Worm (Caenorhabditis elegans) whole organism, L3 larva: ENCODE measurements around the gene B0454.6.
A peak's percentile ranks its signal among the peaks of the same experiment; 100 is the strongest.

ENCODE experiments used
- R02D3.7 ChIP-seq: fragments of 150-350 bp; optimal IDR thresholded peaks from 2 replicates; lab custom pipeline; 2014; ENCODE audit warnings: missing biosample characterization, missing genetic modification characterization
- ZK546.5 ChIP-seq: sonication (generic microtip); optimal IDR thresholded peaks from 2 replicates; lab custom pipeline; 2017; ENCODE audit warnings: missing biosample characterization, missing genetic modification characterization
- ceh-16 ChIP-seq: sonication (generic microtip); optimal IDR thresholded peaks from 2 replicates; lab custom pipeline; 2017; ENCODE audit warnings: missing biosample characterization, missing genetic modification characterization
- ceh-82 ChIP-seq: fragments of 150-350 bp; optimal IDR thresholded peaks from 2 replicates; lab custom pipeline; 2014; ENCODE audit warnings: missing biosample characterization, missing genetic modification characterization
- daf-12 ChIP-seq: fragments of 150-350 bp; optimal IDR thresholded peaks from 2 replicates; lab custom pipeline; 2014; ENCODE audit warnings: missing biosample characterization, missing genetic modification reagents, missing genetic modification characterization
- egl-27 ChIP-seq: sonication (generic microtip); optimal IDR thresholded peaks from 4 replicates; lab custom pipeline; 2017; ENCODE audit warnings: missing biosample characterization, missing genetic modification reagents, missing genetic modification characterization
- egl-5 ChIP-seq: fragments of 150-350 bp; optimal IDR thresholded peaks from 2 replicates; lab custom pipeline; 2017; ENCODE audit warnings: missing biosample characterization, missing genetic modification reagents, missing genetic modification characterization, inconsistent platforms
- elt-1 ChIP-seq: fragments of 150-350 bp; optimal IDR thresholded peaks from 2 replicates; lab custom pipeline; 2014; ENCODE audit warnings: missing biosample characterization, missing genetic modification characterization
- elt-3 ChIP-seq, 3 experiments: fragments of 150-350 bp in 1 of 3; sonication (generic microtip) in 2 of 3; optimal IDR thresholded peaks; 2 replicates in 2 of 3; 4 replicates in 1 of 3; lab custom pipeline; 2014 to 2017; ENCODE audit warnings: missing biosample characterization in 3 of 3, missing genetic modification characterization in 3 of 3
- eor-1 ChIP-seq, 2 experiments: fragments of 150-350 bp; optimal IDR thresholded peaks; 2 replicates each; lab custom pipeline; 2014 to 2018; ENCODE audit warnings: missing biosample characterization in 2 of 2, missing genetic modification characterization in 2 of 2
- fkh-10 ChIP-seq: sonication (generic microtip); optimal IDR thresholded peaks from 2 replicates; lab custom pipeline; 2017; ENCODE audit warnings: missing biosample characterization, missing genetic modification reagents, missing genetic modification characterization
- fkh-2 ChIP-seq: fragments of 150-350 bp; optimal IDR thresholded peaks from 2 replicates; lab custom pipeline; 2014; ENCODE audit warnings: missing biosample characterization, missing genetic modification reagents, missing genetic modification characterization
- fos-1 ChIP-seq: fragments of 150-350 bp; optimal IDR thresholded peaks from 2 replicates; lab custom pipeline; 2014; ENCODE audit warnings: missing biosample characterization, missing genetic modification characterization
- hmg-11 ChIP-seq: sonication (generic microtip); optimal IDR thresholded peaks from 2 replicates; lab custom pipeline; 2016; ENCODE audit warnings: missing genetic modification characterization, missing compliant biosample characterization
- lin-39 ChIP-seq: fragments of 150-350 bp; optimal IDR thresholded peaks from 2 replicates; lab custom pipeline; 2018; ENCODE audit warnings: missing biosample characterization, missing genetic modification reagents, missing genetic modification characterization
- lsy-12 ChIP-seq: sonication (generic microtip); optimal IDR thresholded peaks from 2 replicates; lab custom pipeline; 2016; ENCODE audit warnings: mild to moderate bottlenecking, missing genetic modification characterization, missing compliant biosample characterization
- nfya-1 ChIP-seq: sonication (generic microtip); optimal IDR thresholded peaks from 2 replicates; lab custom pipeline; 2017; ENCODE audit warnings: missing genetic modification characterization, mild to moderate bottlenecking, missing compliant biosample characterization, antibody characterized with exemption, moderate library complexity; ENCODE audit not compliant: insufficient read depth
- nhr-11 ChIP-seq: fragments of 150-350 bp; optimal IDR thresholded peaks from 2 replicates; lab custom pipeline; 2014; ENCODE audit warnings: missing biosample characterization, missing genetic modification characterization
- nhr-12 ChIP-seq: fragments of 150-350 bp; optimal IDR thresholded peaks from 2 replicates; lab custom pipeline; 2014; ENCODE audit warnings: missing biosample characterization, missing genetic modification characterization
- nhr-23 ChIP-seq: fragments of 150-350 bp; optimal IDR thresholded peaks from 2 replicates; lab custom pipeline; 2014; ENCODE audit warnings: missing biosample characterization, missing genetic modification reagents, missing genetic modification characterization
- nhr-237 ChIP-seq: fragments of 150-350 bp; optimal IDR thresholded peaks from 2 replicates; lab custom pipeline; 2014; ENCODE audit warnings: missing biosample characterization, missing genetic modification characterization
- nhr-43 ChIP-seq: sonication (generic microtip); optimal IDR thresholded peaks from 2 replicates; lab custom pipeline; 2016; ENCODE audit warnings: mild to moderate bottlenecking, missing genetic modification characterization, missing compliant biosample characterization; ENCODE audit not compliant: poor library complexity, severe bottlenecking
- nhr-67 ChIP-seq: fragments of 150-350 bp; optimal IDR thresholded peaks from 2 replicates; lab custom pipeline; 2014; ENCODE audit warnings: missing biosample characterization, missing genetic modification characterization
- nhr-77 ChIP-seq: fragments of 150-350 bp; optimal IDR thresholded peaks from 2 replicates; lab custom pipeline; 2014; ENCODE audit warnings: missing biosample characterization, missing genetic modification characterization
- pqm-1 ChIP-seq: fragments of 150-350 bp; optimal IDR thresholded peaks from 2 replicates; lab custom pipeline; 2017; ENCODE audit warnings: missing biosample characterization, missing genetic modification characterization, inconsistent platforms
- sea-2 ChIP-seq: fragments of 150-350 bp; sonication (generic microtip); optimal IDR thresholded peaks from 4 replicates; lab custom pipeline; 2014; ENCODE audit warnings: missing biosample characterization, missing genetic modification reagents, missing genetic modification characterization
- skn-1 ChIP-seq: fragments of 150-350 bp; optimal IDR thresholded peaks from 2 replicates; lab custom pipeline; 2014; ENCODE audit warnings: missing biosample characterization, missing genetic modification characterization
- snpc-4 ChIP-seq: fragments of 150-350 bp; optimal IDR thresholded peaks from 2 replicates; lab custom pipeline; 2014; ENCODE audit warnings: missing biosample characterization, missing genetic modification characterization
- tbx-2 ChIP-seq: sonication (generic microtip); optimal IDR thresholded peaks from 2 replicates; lab custom pipeline; 2016; ENCODE audit warnings: mild to moderate bottlenecking, missing genetic modification characterization, missing compliant biosample characterization
- unc-39 ChIP-seq: sonication (generic microtip); optimal IDR thresholded peaks from 4 replicates; lab custom pipeline; 2017; ENCODE audit warnings: missing biosample characterization, missing genetic modification characterization
- zag-1 ChIP-seq: fragments of 150-350 bp; optimal IDR thresholded peaks from 2 replicates; lab custom pipeline; 2014; ENCODE audit warnings: missing biosample characterization, missing genetic modification characterization
- ztf-11 ChIP-seq: fragments of 150-350 bp; optimal IDR thresholded peaks from 2 replicates; lab custom pipeline; 2014; ENCODE audit warnings: missing biosample characterization, missing genetic modification characterization

B0454.6 gene

ce11 chrII:3054622-3055021 lies 22.0 kb downstream of the B0454.6 start:
- TF ChIP-seq lin-39 (tag; lab: Kevin White, UChicago) = peak; percentile 30
- no peak for TF ChIP-seq elt-1 (tag; lab: Kevin White, UChicago)
- peak; percentile 72 for TF ChIP-seq hmg-11
- no peak for TF ChIP-seq fkh-10 (GFP tag; lab: Kevin White, UChicago)
- TF ChIP-seq nhr-237 (tag; lab: Kevin White, UChicago) = no peak
- no peak for TF ChIP-seq egl-5 (tag; lab: Kevin White, UChicago)

DNA sequence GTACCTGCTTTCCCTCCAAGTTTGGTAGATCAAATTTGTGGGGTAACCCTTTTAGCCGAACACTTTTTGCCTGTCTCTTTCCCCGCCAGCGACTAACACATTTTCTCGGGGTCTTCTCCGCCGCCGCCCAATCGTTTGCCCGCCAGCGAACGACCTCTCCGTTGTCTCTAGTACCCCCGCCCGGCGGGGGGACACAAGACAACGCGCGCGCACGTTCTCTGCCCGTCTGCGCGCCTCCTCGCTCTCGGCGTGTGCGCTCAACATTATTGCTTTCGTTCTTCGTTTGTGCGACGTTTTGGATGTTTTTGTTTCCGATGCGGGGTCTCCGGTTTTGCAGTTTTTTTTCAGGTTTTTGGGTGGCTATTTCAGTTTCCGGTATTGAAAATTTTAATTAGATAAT lies 23.0 kb downstream of the B0454.6 start:
- TF ChIP-seq lin-39 (tag; lab: Kevin White, UChicago) (peak; percentile 76), hmg-11 (peak; percentile 18), ztf-11 (no peak), nfya-1 (tag; lab: Kevin White, UChicago) (peak; percentile 46)

DNA sequence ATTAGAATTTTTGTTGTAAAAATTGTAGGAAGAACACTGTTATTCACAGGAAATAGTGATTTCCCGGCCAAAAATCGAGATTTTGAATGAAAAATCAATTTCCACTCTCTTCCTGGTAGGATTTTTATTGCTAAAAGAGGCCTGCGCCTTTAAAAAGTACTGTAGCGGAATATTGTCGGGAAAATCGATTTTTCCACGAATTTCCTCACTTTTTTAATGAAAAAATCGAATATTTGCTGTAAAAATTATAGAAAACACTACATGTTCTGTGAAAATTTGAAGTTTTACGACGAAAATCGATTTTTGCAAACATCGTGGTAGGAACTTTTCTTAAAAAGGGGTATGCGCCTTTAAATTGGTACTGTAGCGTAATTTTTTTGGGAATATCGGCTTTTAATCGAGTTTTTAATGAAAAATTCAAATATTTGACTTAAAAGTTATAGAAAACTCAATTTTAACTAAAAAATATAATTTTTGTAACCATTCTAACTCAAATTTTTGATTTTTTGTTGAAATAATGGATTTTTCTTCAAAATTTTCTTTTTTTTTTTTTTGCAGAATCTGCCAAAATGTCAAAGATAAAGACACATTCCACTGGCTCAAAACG lies 23.8 kb downstream of the B0454.6 start, which contains the start of gene lin-8:
Gene lin-8, plus strand, starts transcription at position 557 of the 607 bp plus-strand sequence.
- no peak for TF ChIP-seq unc-39 (tag; lab: Kevin White, UChicago)
- TF ChIP-seq nhr-237 (tag; lab: Kevin White, UChicago) = no peak
- TF ChIP-seq lin-39 (tag; lab: Kevin White, UChicago) = no peak
- TF ChIP-seq egl-5 (tag; lab: Kevin White, UChicago) = no peak
- no peak for TF ChIP-seq fos-1 (tag; lab: Kevin White, UChicago)
- TF ChIP-seq tbx-2 (tag; lab: Kevin White, UChicago) = no peak
- TF ChIP-seq nhr-43 = no peak
- no peak for TF ChIP-seq snpc-4 (tag; lab: Kevin White, UChicago)
- TF ChIP-seq ztf-11 = no peak
- TF ChIP-seq R02D3.7 (tag; lab: Kevin White, UChicago) = no peak
- TF ChIP-seq nfya-1 (tag; lab: Kevin White, UChicago) = no peak
- TF ChIP-seq nhr-23 = no peak
- TF ChIP-seq daf-12 (tag; lab: Kevin White, UChicago) = no peak

DNA sequence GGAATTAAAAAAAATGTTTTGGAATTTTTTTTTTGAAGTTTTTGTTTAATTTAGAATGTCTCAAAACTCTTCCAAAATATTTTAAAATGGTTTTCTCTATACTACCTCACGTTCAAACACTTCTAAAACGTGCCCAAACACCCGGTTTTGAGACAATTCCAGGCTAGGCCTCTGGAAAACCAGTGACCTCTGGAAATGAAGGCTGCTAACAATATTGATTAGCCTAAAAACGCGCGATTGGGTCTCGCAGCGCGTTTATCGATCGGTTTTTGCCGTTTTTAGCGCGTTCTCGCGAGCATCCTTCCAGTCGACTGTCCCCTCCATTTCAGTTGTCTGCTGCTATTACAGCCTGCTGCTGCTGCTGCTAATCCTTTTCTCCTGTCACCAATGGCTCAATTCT lies 28.2 kb downstream of the B0454.6 start, which contains the start of gene Y25C1A.6:
Gene Y25C1A.6, plus strand, starts transcription at position 301 of the 400 bp plus-strand sequence.
- TF ChIP-seq unc-39 (tag; lab: Kevin White, UChicago) = no peak
- TF ChIP-seq hmg-11 = no peak
- no peak for TF ChIP-seq pqm-1 (tag; lab: Kevin White, UChicago)
- no peak for TF ChIP-seq fkh-2 (tag; lab: Kevin White, UChicago)
- no peak for TF ChIP-seq nhr-11 (tag; lab: Kevin White, UChicago)
- no peak for TF ChIP-seq nhr-67 (tag; lab: Kevin White, UChicago)
- no peak for TF ChIP-seq skn-1 (tag; lab: Kevin White, UChicago)
- no peak for TF ChIP-seq nhr-43
- TF ChIP-seq daf-12 (tag; lab: Kevin White, UChicago) = no peak
- no peak for TF ChIP-seq lin-39 (tag; lab: Kevin White, UChicago)
- TF ChIP-seq elt-3 (tag; optimal IDR thresholded peaks at IDR 0.05; lab: Kevin White, UChicago) = no peak
- no peak for TF ChIP-seq snpc-4 (tag; lab: Kevin White, UChicago)
- no peak for TF ChIP-seq ceh-82 (tag; lab: Kevin White, UChicago)
- TF ChIP-seq nhr-77 = no peak
- no peak for TF ChIP-seq egl-27
- TF ChIP-seq zag-1 (tag; lab: Kevin White, UChicago) = no peak
- no peak for TF ChIP-seq egl-5 (tag; lab: Kevin White, UChicago)
- no peak for TF ChIP-seq nhr-12 (tag; lab: Kevin White, UChicago)
- TF ChIP-seq ZK546.5 (tag; lab: Kevin White, UChicago) = no peak

DNA sequence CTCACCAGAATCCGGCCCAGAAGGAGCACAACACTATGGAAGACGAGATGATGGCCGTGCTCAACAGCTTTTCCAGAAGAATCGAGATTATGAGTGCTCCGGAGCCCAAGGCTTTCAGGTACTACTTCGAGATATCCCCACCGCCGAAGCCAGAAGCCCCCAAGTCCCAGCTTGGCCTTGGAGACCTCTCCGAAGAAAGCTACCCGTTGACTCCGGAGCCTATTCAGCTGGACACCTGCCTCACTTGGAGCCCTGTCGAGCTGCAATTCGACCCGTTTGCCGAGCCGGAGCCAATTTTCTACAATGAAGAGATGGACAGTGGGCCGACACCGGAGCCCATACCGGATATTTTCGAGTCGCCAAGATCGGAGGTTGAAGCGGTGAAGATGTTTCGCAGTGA lies 29.0 kb downstream of the B0454.6 start:
- TF ChIP-seq nfya-1 (tag; lab: Kevin White, UChicago) (no peak), fkh-2 (tag; lab: Kevin White, UChicago) (no peak), ceh-82 (tag; lab: Kevin White, UChicago) (no peak), nhr-237 (tag; lab: Kevin White, UChicago) (no peak), elt-1 (tag; lab: Kevin White, UChicago) (no peak), nhr-43 (no peak), egl-27 (no peak), hmg-11 (no peak), zag-1 (tag; lab: Kevin White, UChicago) (no peak), fkh-10 (GFP tag; lab: Kevin White, UChicago) (no peak), eor-1 (tag; optimal IDR thresholded peaks at IDR 0.05; lab: Kevin White, UChicago) (no peak), ceh-16 (no peak), daf-12 (tag; lab: Kevin White, UChicago) (no peak), sea-2 (GFP tag; lab: Kevin White, UChicago) (no peak), lsy-12 (tag; lab: Kevin White, UChicago) (no peak), tbx-2 (tag; lab: Kevin White, UChicago) (no peak), skn-1 (tag; lab: Kevin White, UChicago) (no peak), unc-39 (tag; lab: Kevin White, UChicago) (no peak), nhr-11 (tag; lab: Kevin White, UChicago) (no peak)
